Worm (Caenorhabditis elegans) whole organism, late embryonic: Measurements from ENCODE around the gene T28C12.6.

Experiments used
- F13H6.1 ChIP-seq: sonication (generic microtip); optimal IDR thresholded peaks from 2 replicates; lab custom pipeline; 2016; ENCODE audit warnings: missing genetic modification characterization, missing compliant biosample characterization
- K09A11.1 ChIP-seq: sonication (generic microtip); optimal IDR thresholded peaks from 2 replicates; lab custom pipeline; 2017; ENCODE audit warnings: antibody characterized with exemption, mild to moderate bottlenecking, missing genetic modification characterization, missing compliant biosample characterization; ENCODE audit not compliant: insufficient read depth
- ceh-18 ChIP-seq: sonication (generic microtip); optimal IDR thresholded peaks from 2 replicates; lab custom pipeline; 2016; ENCODE audit warnings: missing genetic modification characterization, missing compliant biosample characterization
- ceh-19 ChIP-seq: fragments of 200-800 bp; sonication (Bioruptor generic); optimal IDR thresholded peaks from 2 replicates; lab custom pipeline; 2018; ENCODE audit warnings: mild to moderate bottlenecking, missing genetic modification characterization, missing compliant biosample characterization
- ceh-24 ChIP-seq: sonication (generic microtip); optimal IDR thresholded peaks from 2 replicates; lab custom pipeline; 2016; ENCODE audit warnings: mild to moderate bottlenecking, missing genetic modification characterization, missing compliant biosample characterization
- ceh-34 ChIP-seq: sonication (generic microtip); optimal IDR thresholded peaks from 2 replicates; lab custom pipeline; 2016; ENCODE audit warnings: mild to moderate bottlenecking, missing genetic modification characterization, missing compliant biosample characterization
- ceh-45 ChIP-seq: fragments of 200-800 bp; sonication (Bioruptor generic); IDR thresholded peaks from 2 replicates; pipeline ENCODE4 v1.3.6; 2022; ENCODE audit warnings: missing genetic modification reagents, missing genetic modification characterization, missing compliant biosample characterization
- che-1 ChIP-seq: sonication (generic microtip); optimal IDR thresholded peaks from 2 replicates; lab custom pipeline; 2016; ENCODE audit warnings: mild to moderate bottlenecking, missing genetic modification characterization, missing compliant biosample characterization
- elt-2 ChIP-seq: sonication (generic microtip); optimal IDR thresholded peaks from 2 replicates; lab custom pipeline; 2016; ENCODE audit warnings: missing genetic modification reagents, missing genetic modification characterization, missing compliant biosample characterization
- eyg-1 ChIP-seq: sonication (generic microtip); optimal IDR thresholded peaks from 2 replicates; lab custom pipeline; 2016; ENCODE audit warnings: missing genotype, missing genetic modification characterization, missing compliant biosample characterization
- fkh-10 ChIP-seq: fragments of 150-350 bp; optimal IDR thresholded peaks from 2 replicates; lab custom pipeline; 2014; ENCODE audit warnings: missing biosample characterization, missing genetic modification reagents, missing genetic modification characterization
- fkh-6 ChIP-seq: sonication (generic microtip); optimal IDR thresholded peaks from 2 replicates; lab custom pipeline; 2016; ENCODE audit warnings: missing genetic modification characterization, missing compliant biosample characterization
- gmeb-2 ChIP-seq: sonication (generic microtip); optimal IDR thresholded peaks from 2 replicates; lab custom pipeline; 2016; ENCODE audit warnings: missing genetic modification characterization, inconsistent platforms, missing compliant biosample characterization
- hlh-15 ChIP-seq: sonication (generic microtip); optimal IDR thresholded peaks from 2 replicates; lab custom pipeline; 2016; ENCODE audit warnings: missing genetic modification characterization, missing compliant biosample characterization
- lin-11 ChIP-seq: fragments of 200-800 bp; sonication (Bioruptor generic); optimal IDR thresholded peaks from 2 replicates; lab custom pipeline; 2018; ENCODE audit warnings: mild to moderate bottlenecking, missing genetic modification characterization, missing compliant biosample characterization
- madf-2 ChIP-seq: sonication (generic microtip); optimal IDR thresholded peaks from 2 replicates; lab custom pipeline; 2017; ENCODE audit warnings: missing genetic modification characterization, missing compliant biosample characterization
- mec-3 ChIP-seq: sonication (generic microtip); optimal IDR thresholded peaks from 2 replicates; lab custom pipeline; 2016; ENCODE audit warnings: borderline replicate concordance, missing genetic modification characterization, missing compliant biosample characterization
- odd-2 ChIP-seq: sonication (generic microtip); optimal IDR thresholded peaks from 2 replicates; lab custom pipeline; 2017; ENCODE audit warnings: antibody characterized with exemption, mild to moderate bottlenecking, missing genetic modification characterization, missing compliant biosample characterization
- pag-3 ChIP-seq: sonication (generic microtip); optimal IDR thresholded peaks from 2 replicates; lab custom pipeline; 2016; ENCODE audit warnings: missing compliant biosample characterization, missing genetic modification characterization, borderline replicate concordance
- pat-9 ChIP-seq: fragments of 200-800 bp; sonication (Bioruptor generic); optimal IDR thresholded peaks from 2 replicates; lab custom pipeline; 2018; ENCODE audit warnings: mild to moderate bottlenecking, missing genetic modification characterization, moderate library complexity, missing compliant biosample characterization
- pqm-1 ChIP-seq: sonication (generic microtip); optimal IDR thresholded peaks from 2 replicates; lab custom pipeline; 2016; ENCODE audit warnings: missing genetic modification characterization, missing compliant biosample characterization
- ref-2 ChIP-seq: sonication (generic microtip); optimal IDR thresholded peaks from 2 replicates; lab custom pipeline; 2016; ENCODE audit warnings: missing genetic modification characterization, missing compliant biosample characterization
- rnt-1 ChIP-seq: sonication (generic microtip); optimal IDR thresholded peaks from 2 replicates; lab custom pipeline; 2016; ENCODE audit warnings: missing genetic modification characterization, missing compliant biosample characterization
- sox-2 ChIP-seq: fragments of 200-800 bp; sonication (Bioruptor generic); IDR thresholded peaks from 2 replicates; pipeline ENCODE4 v1.3.6; 2022; ENCODE audit warnings: missing genetic modification reagents, missing genetic modification characterization, missing compliant biosample characterization
- sox-4 ChIP-seq: sonication (generic microtip); optimal IDR thresholded peaks from 2 replicates; lab custom pipeline; 2017; ENCODE audit warnings: mild to moderate bottlenecking, missing genetic modification characterization, inconsistent platforms, missing compliant biosample characterization
- tbx-7 ChIP-seq: sonication (generic microtip); optimal IDR thresholded peaks from 2 replicates; lab custom pipeline; 2016; ENCODE audit warnings: missing genotype, missing genetic modification characterization, missing compliant biosample characterization
- ttx-3 ChIP-seq: sonication (generic microtip); optimal IDR thresholded peaks from 2 replicates; lab custom pipeline; 2016; ENCODE audit warnings: missing genetic modification reagents, missing genetic modification characterization, missing compliant biosample characterization
- unc-42 ChIP-seq: sonication (generic microtip); optimal IDR thresholded peaks from 2 replicates; lab custom pipeline; 2016; ENCODE audit warnings: missing genotype, missing genetic modification characterization, missing compliant biosample characterization
- unc-86 ChIP-seq: sonication (generic microtip); optimal IDR thresholded peaks from 2 replicates; lab custom pipeline; 2016; ENCODE audit warnings: missing genetic modification characterization, missing compliant biosample characterization
- zip-5 ChIP-seq: sonication (generic microtip); optimal IDR thresholded peaks from 2 replicates; lab custom pipeline; 2016; ENCODE audit warnings: missing genetic modification characterization, missing compliant biosample characterization
- ztf-16 ChIP-seq: sonication (generic microtip); optimal IDR thresholded peaks from 2 replicates; lab custom pipeline; 2017; ENCODE audit warnings: missing genetic modification characterization, missing compliant biosample characterization

The T28C12.6 gene

ce11 chrV:6361688-6362087 is 25.8 kb upstream of the T28C12.6 start:
- TF ChIP-seq K09A11.1 (tag; lab: Kevin White, UChicago) (no peak), gmeb-2 (tag; lab: Kevin White, UChicago) (no peak), pat-9 (tag; lab: Kevin White, UChicago) (no peak), che-1 (tag; lab: Kevin White, UChicago) (no peak), lin-11 (no peak), ztf-16 (tag; lab: Kevin White, UChicago) (no peak), tbx-7 (tag; lab: Kevin White, UChicago) (no peak), fkh-10 (GFP tag; lab: Kevin White, UChicago) (no peak), madf-2 (no peak), ceh-19 (GFP tag; lab: Kevin White, UChicago) (no peak), odd-2 (tag; lab: Kevin White, UChicago) (no peak), ttx-3 (tag; lab: Kevin White, UChicago) (no peak), hlh-15 (tag; lab: Kevin White, UChicago) (no peak), rnt-1 (tag; lab: Kevin White, UChicago) (no peak), sox-2 (GFP tag; lab: Robert Waterston, UW) (no peak)

ce11 chrV:6359522-6359921 is 23.6 kb upstream of the T28C12.6 start:
- TF ChIP-seq ceh-45 (GFP tag; lab: Robert Waterston, UW) (no peak), ceh-18 (tag; lab: Kevin White, UChicago) (peak; percentile 26), ceh-34 (tag; lab: Kevin White, UChicago) (peak; percentile 31), ceh-24 (tag; lab: Kevin White, UChicago) (no peak), F13H6.1 (tag; lab: Kevin White, UChicago) (peak; percentile 61), K09A11.1 (tag; lab: Kevin White, UChicago) (no peak)
- TF ChIP-seq, all 69 proteins: peak for 3

ce11 chrV:6358709-6359108 is 22.8 kb upstream of the T28C12.6 start:
- no peak for TF ChIP-seq mec-3 (tag; lab: Kevin White, UChicago)
- no peak for TF ChIP-seq fkh-6 (tag; lab: Kevin White, UChicago)
- TF ChIP-seq pqm-1: no peak
- TF ChIP-seq eyg-1 (tag; lab: Kevin White, UChicago): no peak
- TF ChIP-seq, all 69 proteins: peak for 0

DNA sequence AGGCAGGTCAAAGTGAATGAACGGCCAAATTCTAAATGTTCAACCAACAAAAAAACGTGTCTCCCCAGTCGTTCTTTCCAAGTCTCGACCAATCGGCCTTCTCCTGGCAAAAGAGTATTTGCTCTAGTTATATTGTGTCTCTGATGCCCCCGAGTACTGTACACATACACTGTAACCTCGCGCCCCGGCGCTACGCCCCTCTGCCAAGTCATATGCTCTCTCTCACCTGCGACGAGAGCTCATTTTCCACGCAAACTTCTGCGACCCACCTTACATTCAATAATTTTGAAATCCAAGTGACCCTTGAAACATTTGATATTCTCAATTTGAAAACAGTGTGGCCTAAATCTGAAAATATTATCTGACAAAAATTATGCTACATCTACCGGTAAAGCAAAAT is 21.3 kb upstream of the T28C12.6 start:
- TF ChIP-seq F13H6.1 (tag; lab: Kevin White, UChicago) (peak; percentile 53), ref-2 (tag; lab: Kevin White, UChicago) (no peak), unc-42 (no peak), pag-3 (no peak), ceh-34 (tag; lab: Kevin White, UChicago) (no peak), gmeb-2 (tag; lab: Kevin White, UChicago) (no peak), K09A11.1 (tag; lab: Kevin White, UChicago) (no peak), unc-86 (tag; lab: Kevin White, UChicago) (no peak), sox-4 (tag; lab: Kevin White, UChicago) (no peak)

- TF ChIP-seq pag-3 (no peak), elt-2 (peak; percentile 22), zip-5 (no peak)
- TF ChIP-seq, all 69 proteins: peak for 1
Observed at ce11 chrV:6355975-6356441, 20.1 kb upstream of the T28C12.6 start, which contains the start of gene bcl-11. Gene bcl-11, plus strand, starts transcription at chrV:6356025.

ce11 chrV:6355412-6355811 is 19.5 kb upstream of the T28C12.6 start:
- TF ChIP-seq ztf-16 (tag; lab: Kevin White, UChicago) (no peak), F13H6.1 (tag; lab: Kevin White, UChicago) (peak; percentile 55)
